Worm (Caenorhabditis elegans) whole organism, midembryonic: ENCODE results near the gene C42C1.9.

Source experiments
- T22C8.4 ChIP-seq: fragments of 200-800 bp; sonication (Bioruptor generic); IDR thresholded peaks from 2 replicates; pipeline ENCODE4 v1.3.6; 2022; ENCODE audit warnings: missing genetic modification characterization, missing compliant biosample characterization
- flt-1 ChIP-seq: fragments of 200-800 bp; sonication (Bioruptor generic); IDR thresholded peaks from 2 replicates; pipeline ENCODE4 v1.3.6; 2022; ENCODE audit warnings: missing genetic modification characterization, missing compliant biosample characterization
- klf-2 ChIP-seq: fragments of 200-800 bp; sonication (Bioruptor generic); conservative IDR thresholded peaks from 2 replicates; pipeline ENCODE4 v1.3.6; 2022; ENCODE audit warnings: missing genetic modification reagents, missing genetic modification characterization, missing compliant biosample characterization
- med-1 ChIP-seq: sonication (generic microtip); optimal IDR thresholded peaks from 2 replicates; lab custom pipeline; 2017; ENCODE audit warnings: missing genetic modification characterization, mild to moderate bottlenecking, missing compliant biosample characterization, antibody characterized with exemption, missing genetic modification reagents; ENCODE audit not compliant: insufficient read depth
- ref-1 ChIP-seq: fragments of 200-800 bp; sonication (Bioruptor generic); conservative IDR thresholded peaks from 2 replicates; pipeline ENCODE4 v1.3.6; 2022; ENCODE audit warnings: missing genetic modification reagents, missing genetic modification characterization, missing compliant biosample characterization
- tab-1 ChIP-seq: fragments of 200-800 bp; sonication (Bioruptor generic); IDR thresholded peaks from 2 replicates; pipeline ENCODE4 v1.3.6; 2022; ENCODE audit warnings: missing genetic modification characterization, missing compliant biosample characterization
- ztf-23 ChIP-seq: fragments of 200-800 bp; sonication (Bioruptor generic); IDR thresholded peaks from 2 replicates; pipeline ENCODE4 v1.3.6; 2022; ENCODE audit warnings: missing genetic modification reagents, missing genetic modification characterization, missing compliant biosample characterization
- ztf-29 ChIP-seq: fragments of 200-800 bp; sonication (Bioruptor generic); IDR thresholded peaks from 2 replicates; pipeline ENCODE4 v1.3.6; 2022; ENCODE audit warnings: missing genetic modification reagents, missing genetic modification characterization, missing compliant biosample characterization

DNA sequence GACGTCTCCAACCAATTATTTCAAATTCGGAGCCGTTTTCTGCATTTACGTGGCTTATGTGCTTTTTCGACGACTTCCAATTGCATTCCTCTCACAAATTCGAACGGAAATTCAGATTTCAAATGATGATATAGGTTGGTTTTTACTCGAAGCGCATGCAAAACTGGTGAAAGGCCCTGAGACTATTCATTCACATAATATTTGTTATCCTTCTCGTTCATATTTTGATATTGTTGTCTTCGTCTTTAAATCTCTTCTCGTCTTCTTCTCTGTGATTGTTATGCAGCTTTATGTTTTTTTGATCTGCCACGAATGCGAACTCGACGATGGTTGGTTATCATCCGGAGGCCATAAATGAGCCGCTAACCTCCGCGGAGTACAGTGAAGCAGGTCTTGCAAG, 6.4 kb upstream of the C42C1.9 start, which contains the start of gene hpo-12:
- TF ChIP-seq T22C8.4 (GFP tag; lab: Robert Waterston, UW) (no peak), ref-1 (GFP tag; lab: Robert Waterston, UW) (no peak), med-1 (no peak), flt-1 (GFP tag; lab: Robert Waterston, UW) (no peak), ztf-23 (GFP tag; lab: Robert Waterston, UW) (no peak), tab-1 (GFP tag; lab: Robert Waterston, UW) (no peak), klf-2 (GFP tag; lab: Robert Waterston, UW) (no peak), ztf-29 (GFP tag; lab: Robert Waterston, UW) (no peak)
